Fruit fly (Drosophila melanogaster) whole organism, embryonic: ENCODE measurements around the gene stg.
A peak's percentile ranks its signal among the peaks of the same experiment; 100 is the strongest.

Experiments used
- Asciz ChIP-seq: fragments of 200-800 bp; sonication (Bioruptor generic); optimal IDR thresholded peaks from 2 replicates; lab custom pipeline; 2017; ENCODE audit warnings: missing biosample characterization, mild to moderate bottlenecking, missing genetic modification characterization, missing genetic modification reagents
- Bteb2 ChIP-seq: fragments of 200-800 bp; sonication (Bioruptor generic); optimal IDR thresholded peaks from 2 replicates; lab custom pipeline; 2016; ENCODE audit warnings: missing biosample characterization, missing genetic modification characterization
- CG10366 ChIP-seq: fragments of 200-800 bp; sonication (Bioruptor generic); IDR thresholded peaks from 2 replicates; pipeline ENCODE4 v1.3.6; 2022; ENCODE audit warnings: missing biosample characterization, missing genetic modification characterization
- CG10431 ChIP-seq: fragments of 200-800 bp; sonication (Bioruptor generic); optimal IDR thresholded peaks from 3 replicates; lab custom pipeline; 2018; ENCODE audit warnings: missing biosample characterization, mild to moderate bottlenecking, missing genetic modification characterization
- CG10543 ChIP-seq: fragments of 200-800 bp; sonication (Bioruptor generic); optimal IDR thresholded peaks from 3 replicates; lab custom pipeline; 2017; ENCODE audit warnings: missing biosample characterization, mild to moderate bottlenecking, missing genetic modification characterization, moderate library complexity
- CG10979 ChIP-seq: fragments of 200-800 bp; sonication (Bioruptor generic); optimal IDR thresholded peaks from 2 replicates; lab custom pipeline; 2018; ENCODE audit warnings: missing biosample characterization, mild to moderate bottlenecking, missing genetic modification characterization, moderate library complexity
- CG11398 ChIP-seq: fragments of 200-800 bp; sonication (Bioruptor generic); optimal IDR thresholded peaks from 2 replicates; lab custom pipeline; 2016; ENCODE audit warnings: missing biosample characterization, missing genetic modification characterization
- CG12236 ChIP-seq: fragments of 200-800 bp; sonication (Bioruptor generic); optimal IDR thresholded peaks from 2 replicates; lab custom pipeline; 2016; ENCODE audit warnings: missing biosample characterization, missing genetic modification characterization
- CG12769 ChIP-seq: fragments of 200-800 bp; sonication (Bioruptor generic); optimal IDR thresholded peaks from 2 replicates; lab custom pipeline; 2019; ENCODE audit warnings: missing biosample characterization, mild to moderate bottlenecking, missing genetic modification characterization, moderate library complexity
- CG15601 ChIP-seq: fragments of 200-800 bp; sonication (Bioruptor generic); optimal IDR thresholded peaks from 3 replicates; lab custom pipeline; 2019; ENCODE audit warnings: missing biosample characterization, mild to moderate bottlenecking, missing genetic modification characterization, moderate library complexity
- CG17361 ChIP-seq: fragments of 200-800 bp; sonication (Bioruptor generic); IDR thresholded peaks from 3 replicates; pipeline ENCODE4 v1.3.6; 2022; ENCODE audit warnings: missing biosample characterization, missing genetic modification characterization
- CG1832 ChIP-seq: fragments of 200-800 bp; sonication (Bioruptor generic); optimal IDR thresholded peaks from 2 replicates; lab custom pipeline; 2017; ENCODE audit warnings: missing biosample characterization, mild to moderate bottlenecking, missing genetic modification characterization, inconsistent platforms
- CG31441 ChIP-seq: fragments of 200-800 bp; sonication (Bioruptor generic); IDR thresholded peaks from 2 replicates; pipeline ENCODE4 v1.3.6; 2022; ENCODE audit warnings: missing biosample characterization, missing genetic modification characterization
- CG6765 ChIP-seq: fragments of 200-800 bp; sonication (Bioruptor generic); optimal IDR thresholded peaks from 3 replicates; lab custom pipeline; 2017; ENCODE audit warnings: missing biosample characterization, mild to moderate bottlenecking, missing genetic modification characterization
- CG7372 ChIP-seq: fragments of 200-800 bp; sonication (Bioruptor generic); IDR thresholded peaks from 2 replicates; pipeline ENCODE4 v1.3.6; 2022; ENCODE audit warnings: missing biosample characterization, missing genetic modification characterization
- Dek ChIP-seq: fragments of 200-800 bp; sonication (Bioruptor generic); optimal IDR thresholded peaks from 3 replicates; lab custom pipeline; 2019; ENCODE audit warnings: missing biosample characterization, mild to moderate bottlenecking, missing genetic modification characterization, moderate library complexity
- Dip3 ChIP-seq: fragments of 200-800 bp; sonication (Bioruptor generic); optimal IDR thresholded peaks from 3 replicates; lab custom pipeline; 2016; ENCODE audit warnings: missing biosample characterization, missing genetic modification characterization
- Doc2 ChIP-seq: fragments of 200-800 bp; sonication (Bioruptor generic); IDR thresholded peaks from 2 replicates; pipeline ENCODE4 v1.3.6; 2022; ENCODE audit warnings: missing biosample characterization, missing genetic modification characterization
- E2f2 ChIP-seq: fragments of 200-800 bp; sonication (Bioruptor generic); IDR thresholded peaks from 2 replicates; pipeline ENCODE4 v1.3.6; 2022; ENCODE audit warnings: missing biosample characterization, missing genetic modification characterization
- Ets97D ChIP-seq: fragments of 200-800 bp; sonication (Bioruptor generic); optimal IDR thresholded peaks from 3 replicates; lab custom pipeline; 2016; ENCODE audit warnings: missing biosample characterization, missing genetic modification characterization
- Gsc ChIP-seq: fragments of 200-800 bp; sonication (Bioruptor generic); IDR thresholded peaks from 2 replicates; pipeline ENCODE4 v1.3.6; 2022; ENCODE audit warnings: missing biosample characterization, missing genetic modification characterization
- HLH3B ChIP-seq: fragments of 200-800 bp; sonication (Bioruptor generic); IDR thresholded peaks from 2 replicates; pipeline ENCODE4 v1.3.6; 2022; ENCODE audit warnings: missing biosample characterization, missing genetic modification characterization
- HmgZ ChIP-seq: fragments of 200-800 bp; sonication (Bioruptor generic); optimal IDR thresholded peaks from 2 replicates; lab custom pipeline; 2018; ENCODE audit warnings: missing biosample characterization, mild to moderate bottlenecking, missing genetic modification characterization
- Lhr ChIP-seq: fragments of 200-800 bp; sonication (Bioruptor generic); optimal IDR thresholded peaks from 3 replicates; lab custom pipeline; 2017; ENCODE audit warnings: mild to moderate bottlenecking, missing biosample characterization, missing genetic modification reagents, missing genetic modification characterization
- Meics ChIP-seq: fragments of 200-800 bp; sonication (Bioruptor generic); optimal IDR thresholded peaks from 2 replicates; lab custom pipeline; 2017; ENCODE audit warnings: missing biosample characterization, mild to moderate bottlenecking, missing genetic modification characterization
- NC2β ChIP-seq: fragments of 200-800 bp; sonication (Bioruptor generic); optimal IDR thresholded peaks from 2 replicates; lab custom pipeline; 2016; ENCODE audit warnings: missing biosample characterization, missing genetic modification characterization
- Poxn ChIP-seq: fragments of 200-800 bp; sonication (Bioruptor generic); IDR thresholded peaks from 2 replicates; pipeline ENCODE4 v1.3.6; 2022; ENCODE audit warnings: missing biosample characterization, missing genetic modification characterization
- Stat92E ChIP-seq, 3 experiments: fragments of >200 bp in 2 of 3; fragments of 200-800 bp in 1 of 3; sonication (Bioruptor generic) in 1 of 3; optimal IDR thresholded peaks; 2 replicates each; lab custom pipeline; 2017 to 2019; ENCODE audit warnings: missing biosample characterization in 3 of 3, missing genetic modification characterization in 3 of 3, mild to moderate bottlenecking in 1 of 3, moderate library complexity in 1 of 3
- Xbp1 ChIP-seq: fragments of 200-800 bp; sonication (Bioruptor generic); optimal IDR thresholded peaks from 3 replicates; lab custom pipeline; 2016; ENCODE audit warnings: missing biosample characterization, mild to moderate bottlenecking, missing genetic modification characterization
- YL-1 ChIP-seq: fragments of 200-800 bp; sonication (Bioruptor generic); optimal IDR thresholded peaks from 3 replicates; lab custom pipeline; 2017; ENCODE audit warnings: missing biosample characterization, mild to moderate bottlenecking, missing genetic modification characterization
- abd-A ChIP-seq: fragments of 200-800 bp; sonication (Bioruptor generic); optimal IDR thresholded peaks from 3 replicates; lab custom pipeline; 2019; ENCODE audit warnings: missing biosample characterization, mild to moderate bottlenecking, missing genetic modification characterization, moderate library complexity
- al ChIP-seq: fragments of 200-800 bp; sonication (Bioruptor generic); IDR thresholded peaks from 2 replicates; pipeline ENCODE4 v1.3.6; 2022; ENCODE audit warnings: missing biosample characterization, missing genetic modification characterization
- cato ChIP-seq: fragments of 200-800 bp; sonication (Bioruptor generic); optimal IDR thresholded peaks from 2 replicates; lab custom pipeline; 2016; ENCODE audit warnings: missing biosample characterization, missing genetic modification characterization, borderline replicate concordance
- caup ChIP-seq: fragments of 200-800 bp; sonication (Bioruptor generic); optimal IDR thresholded peaks from 3 replicates; lab custom pipeline; 2017; ENCODE audit warnings: missing biosample characterization, mild to moderate bottlenecking, missing genetic modification characterization, moderate library complexity; ENCODE audit not compliant: severe bottlenecking
- chinmo ChIP-seq: fragments of 200-800 bp; sonication (Bioruptor generic); IDR thresholded peaks from 4 replicates; pipeline ENCODE4 v1.3.6; 2022; ENCODE audit warnings: missing biosample characterization, missing genetic modification characterization; ENCODE audit not compliant: partially characterized antibody
- crc ChIP-seq: fragments of 200-800 bp; sonication (Bioruptor generic); optimal IDR thresholded peaks from 2 replicates; lab custom pipeline; 2016; ENCODE audit warnings: missing biosample characterization, missing genetic modification characterization
- dmrt99B ChIP-seq: fragments of 200-800 bp; sonication (Bioruptor generic); optimal IDR thresholded peaks from 2 replicates; lab custom pipeline; 2018; ENCODE audit warnings: missing biosample characterization, mild to moderate bottlenecking, missing genetic modification characterization, moderate library complexity
- emc ChIP-seq: fragments of 200-800 bp; sonication (Bioruptor generic); optimal IDR thresholded peaks from 2 replicates; lab custom pipeline; 2016; ENCODE audit warnings: missing biosample characterization, missing genetic modification characterization
- grau ChIP-seq: fragments of 200-800 bp; optimal IDR thresholded peaks from 3 replicates; lab custom pipeline; 2019; ENCODE audit warnings: missing biosample characterization, mild to moderate bottlenecking, missing genetic modification characterization, moderate library complexity
- ham ChIP-seq: fragments of 200-800 bp; sonication (Bioruptor generic); IDR thresholded peaks from 2 replicates; pipeline ENCODE4 v1.3.6; 2022; ENCODE audit warnings: missing biosample characterization, missing genetic modification characterization
- lmd ChIP-seq: fragments of 200-800 bp; sonication (Bioruptor generic); IDR thresholded peaks from 2 replicates; pipeline ENCODE4 v1.3.6; 2022; ENCODE audit warnings: missing biosample characterization, missing genetic modification characterization
- maf-S ChIP-seq: fragments of 200-800 bp; sonication (Bioruptor generic); optimal IDR thresholded peaks from 2 replicates; lab custom pipeline; 2016; ENCODE audit warnings: missing biosample characterization, missing genetic modification characterization
- ro ChIP-seq: fragments of 200-800 bp; sonication (Bioruptor generic); IDR thresholded peaks from 2 replicates; pipeline ENCODE4 v1.3.6; 2022; ENCODE audit warnings: missing biosample characterization, missing genetic modification characterization
- salm ChIP-seq: fragments of 200-800 bp; sonication (Bioruptor generic); optimal IDR thresholded peaks from 2 replicates; lab custom pipeline; 2018; ENCODE audit warnings: missing biosample characterization, mild to moderate bottlenecking, missing genetic modification characterization
- stwl ChIP-seq: fragments of 200-800 bp; sonication (Bioruptor generic); optimal IDR thresholded peaks from 3 replicates; lab custom pipeline; 2018; ENCODE audit warnings: missing biosample characterization, mild to moderate bottlenecking, missing genetic modification characterization, moderate library complexity
- tup ChIP-seq: fragments of 200-800 bp; sonication (Bioruptor generic); optimal IDR thresholded peaks from 2 replicates; lab custom pipeline; 2016; ENCODE audit warnings: missing biosample characterization, mild to moderate bottlenecking, missing genetic modification characterization, moderate library complexity
- tx ChIP-seq: fragments of 200-800 bp; sonication (Bioruptor generic); optimal IDR thresholded peaks from 2 replicates; lab custom pipeline; 2016; ENCODE audit warnings: missing biosample characterization, missing genetic modification characterization
- vfl ChIP-seq: fragments of 200-800 bp; sonication (Bioruptor generic); optimal IDR thresholded peaks from 2 replicates; lab custom pipeline; 2016; ENCODE audit warnings: missing biosample characterization, missing genetic modification characterization
- zf30C ChIP-seq: fragments of 200-800 bp; sonication (Bioruptor generic); optimal IDR thresholded peaks from 3 replicates; lab custom pipeline; 2018; ENCODE audit warnings: missing biosample characterization, mild to moderate bottlenecking, missing genetic modification characterization
- zfh1 ChIP-seq: fragments of 200-800 bp; sonication (Bioruptor generic); IDR thresholded peaks from 3 replicates; pipeline ENCODE4 v1.3.6; 2022; ENCODE audit warnings: missing biosample characterization, missing genetic modification characterization

The stg gene

dm6 chr3R:29255166-29255962, at the start of gene stg (continued):
- TF ChIP-seq maf-S (GFP tag; lab: Kevin White, UChicago) (no peak), CG11398 (no peak), CG15601 (no peak), CG10543 (GFP tag; lab: Kevin White, UChicago) (no peak), HmgZ (no peak), Gsc (GFP tag; lab: Robert Waterston, UW) (no peak), YL-1 (GFP tag; lab: Kevin White, UChicago) (no peak), Doc2 (no peak), vfl (no peak), CG17361 (no peak), abd-A (no peak), CG31441 (GFP tag; lab: Robert Waterston, UW) (no peak), Asciz (GFP tag; lab: Kevin White, UChicago) (no peak), Stat92E (GFP tag; optimal IDR thresholded peaks at IDR 0.05; lab: Kevin White, UChicago) (peak in 1 of 3 experiments; percentile 40), CG12236 (GFP tag; lab: Kevin White, UChicago) (no peak), tx (no peak), grau (tag; lab: Kevin White, UChicago) (no peak), Lhr (GFP tag; lab: Kevin White, UChicago) (no peak), lmd (no peak), emc (no peak), HLH3B (GFP tag; lab: Robert Waterston, UW) (no peak), CG7372 (no peak), Dek (no peak), crc (GFP tag; lab: Kevin White, UChicago) (no peak), CG12769 (tag; lab: Kevin White, UChicago) (no peak), Dip3 (GFP tag; lab: Kevin White, UChicago) (no peak), CG10366 (GFP tag; lab: Robert Waterston, UW) (no peak), CG10979 (tag; lab: Kevin White, UChicago) (peak; percentile 24), salm (tag; lab: Kevin White, UChicago) (no peak), al (GFP tag; lab: Robert Waterston, UW) (no peak), ham (GFP tag; lab: Robert Waterston, UW) (no peak), zfh1 (GFP tag; lab: Robert Waterston, UW) (no peak), Bteb2 (GFP tag; lab: Kevin White, UChicago) (no peak), zf30C (GFP tag; lab: Kevin White, UChicago) (no peak), tup (GFP tag; lab: Kevin White, UChicago) (no peak), Poxn (GFP tag; lab: Robert Waterston, UW) (no peak), chinmo (peak; percentile 57; the same call in 1 of the 4 replicates), CG6765 (GFP tag; lab: Kevin White, UChicago) (no peak), caup (no peak), cato (GFP tag; lab: Kevin White, UChicago) (no peak), E2f2 (no peak), CG10431 (GFP tag; lab: Kevin White, UChicago) (peak; percentile 32), stwl (tag; lab: Kevin White, UChicago) (no peak), dmrt99B (tag; lab: Kevin White, UChicago) (no peak), Ets97D (GFP tag; lab: Kevin White, UChicago) (no peak), CG1832 (peak; percentile 88), Xbp1 (GFP tag; lab: Kevin White, UChicago) (no peak), ro (GFP tag; lab: Robert Waterston, UW) (no peak), Meics (no peak), NC2β (peak; percentile 78)
